Worm (Caenorhabditis elegans): ENCODE measurements around the gene swt-3.

ce11 chrIV:10803973-10804372, 23.5 kb upstream of the swt-3 start:
- TF ChIP-seq unc-62 (GFP tag; optimal IDR thresholded peaks at IDR 0.05), result no peak
- TF ChIP-seq lin-13 (GFP tag; optimal IDR thresholded peaks at IDR 0.05), result no peak
- TF ChIP-seq blmp-1 (tag; optimal IDR thresholded peaks at IDR 0.05; ENCODE audit: insufficient read depth), result no peak
- no peak for TF ChIP-seq nhr-6 (tag; optimal IDR thresholded peaks at IDR 0.05)

Measured in whole organism, L2 larva.